Worm (Caenorhabditis elegans): Measurements from ENCODE around the gene C39D10.7.

Gene C39D10.7

DNA sequence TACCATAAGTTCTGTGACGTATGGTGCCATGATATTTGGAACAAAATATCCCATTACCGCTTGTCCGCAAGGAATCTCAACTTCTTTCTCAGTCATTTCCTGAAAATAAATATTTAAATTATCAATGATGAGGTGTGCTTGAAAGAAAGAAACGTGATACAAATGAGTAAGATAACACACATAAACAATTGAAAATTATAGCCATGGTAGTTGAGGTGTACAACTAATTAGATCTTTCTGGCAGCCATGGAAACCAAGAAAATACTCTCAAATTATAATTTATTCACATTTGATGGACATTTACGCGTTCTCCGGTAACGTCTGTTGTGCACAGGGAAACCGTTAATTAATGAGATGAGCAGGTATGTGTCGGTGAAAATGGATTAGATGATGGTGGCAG is 21.4 kb downstream of the C39D10.7 start, which contains the start of gene C39D10.5:
Gene C39D10.5, minus strand, starts transcription at position 101 of the 400 bp plus-strand sequence.
- TF ChIP-seq ztf-3 (GFP tag; optimal IDR thresholded peaks at IDR 0.05) = no peak
- no peak for TF ChIP-seq ceh-91 (GFP tag; IDR thresholded peaks at IDR 0.05)
- no peak for TF ChIP-seq tbx-9 (tag; optimal IDR thresholded peaks at IDR 0.05; ENCODE audit: borderline replicate concordance)
- no peak for TF ChIP-seq snpc-4 (GFP tag; optimal IDR thresholded peaks at IDR 0.05)
- TF ChIP-seq snpc-4 (tag; optimal IDR thresholded peaks at IDR 0.05) = no peak

DNA sequence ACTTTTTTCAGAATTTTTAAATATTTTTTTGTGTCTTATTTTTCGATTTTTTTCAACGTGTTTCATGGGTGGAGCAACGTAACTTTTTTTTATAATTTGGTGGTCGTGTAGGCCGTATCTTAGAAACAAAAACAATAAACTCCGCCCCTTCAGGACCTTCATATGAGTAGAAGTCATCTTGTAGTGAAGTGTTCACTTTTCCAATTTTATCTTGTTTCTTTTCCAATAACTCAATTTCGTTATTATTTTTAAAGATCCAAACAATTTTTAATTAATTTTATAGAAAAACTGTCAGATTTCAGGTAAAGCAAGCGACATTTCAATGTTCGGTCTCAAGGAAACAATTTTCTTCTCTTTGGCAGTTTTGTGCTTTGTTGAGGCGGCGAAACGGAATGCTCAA is 24.8 kb downstream of the C39D10.7 start, which contains the start of gene C39D10.2:
Gene C39D10.2, plus strand, starts transcription at position 301 of the 400 bp plus-strand sequence.
- TF ChIP-seq rpc-1 (optimal IDR thresholded peaks at IDR 0.05) = no peak
- TF ChIP-seq rpc-1 (tag; optimal IDR thresholded peaks at IDR 0.05) = no peak
- TF ChIP-seq B0035.1 (tag; optimal IDR thresholded peaks at IDR 0.05) = no peak

DNA sequence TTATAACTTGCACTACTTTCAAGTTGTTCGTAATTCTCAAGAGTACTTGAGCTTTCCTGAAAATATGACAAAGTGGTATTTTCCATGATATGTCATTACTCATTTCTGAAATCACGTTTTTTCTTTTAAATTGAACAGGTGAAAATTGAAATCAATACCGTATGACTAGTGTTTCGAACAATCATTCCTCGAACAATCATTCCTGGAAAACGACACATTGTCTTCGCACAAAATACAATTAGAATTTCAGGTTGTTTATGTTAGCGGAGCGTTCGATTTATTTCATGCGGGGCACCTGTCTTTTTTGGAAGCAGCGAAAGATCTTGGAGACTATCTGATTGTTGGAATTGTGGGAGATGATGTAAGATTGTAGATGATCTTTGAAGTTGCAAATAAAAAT is 27.5 kb downstream of the C39D10.7 start:
- no peak for TF ChIP-seq attf-3 (GFP tag; conservative IDR thresholded peaks at IDR 0.05)
- TF ChIP-seq tlf-1 (GFP tag; optimal IDR thresholded peaks at IDR 0.05) = no peak
- no peak for TF ChIP-seq B0019.2 (GFP tag; conservative IDR thresholded peaks at IDR 0.05)
- TF ChIP-seq lin-35 (GFP tag; optimal IDR thresholded peaks at IDR 0.05) = no peak
- TF ChIP-seq mcd-1 (GFP tag; IDR thresholded peaks at IDR 0.05) = no peak
- no peak for TF ChIP-seq snpc-4 (GFP tag; optimal IDR thresholded peaks at IDR 0.05)
- no peak for TF ChIP-seq snpc-4 (tag; optimal IDR thresholded peaks at IDR 0.05)
- TF ChIP-seq ztf-3 (GFP tag; optimal IDR thresholded peaks at IDR 0.05) = no peak
- TF ChIP-seq ets-4 (GFP tag; optimal IDR thresholded peaks at IDR 0.05) = no peak
- no peak for TF ChIP-seq ceh-58 (GFP tag; IDR thresholded peaks at IDR 0.05)
- no peak for TF ChIP-seq Y53G8AR.9 (GFP tag; conservative IDR thresholded peaks at IDR 0.05)
- TF ChIP-seq lsl-1 (GFP tag; optimal IDR thresholded peaks at IDR 0.05) = no peak
- TF ChIP-seq sea-2 (GFP tag; IDR thresholded peaks at IDR 0.05) = no peak
- no peak for TF ChIP-seq akir-1 (GFP tag; optimal IDR thresholded peaks at IDR 0.05)
- no peak for TF ChIP-seq ccch-3 (GFP tag; optimal IDR thresholded peaks at IDR 0.05)
- no peak for TF ChIP-seq chd-7 (tag; optimal IDR thresholded peaks at IDR 0.05)
- TF ChIP-seq nfya-2 (GFP tag; IDR thresholded peaks at IDR 0.05) = no peak
- no peak for TF ChIP-seq cebp-1 (GFP tag; IDR thresholded peaks at IDR 0.05)
- TF ChIP-seq cebp-1 (tag; optimal IDR thresholded peaks at IDR 0.05) = no peak

DNA sequence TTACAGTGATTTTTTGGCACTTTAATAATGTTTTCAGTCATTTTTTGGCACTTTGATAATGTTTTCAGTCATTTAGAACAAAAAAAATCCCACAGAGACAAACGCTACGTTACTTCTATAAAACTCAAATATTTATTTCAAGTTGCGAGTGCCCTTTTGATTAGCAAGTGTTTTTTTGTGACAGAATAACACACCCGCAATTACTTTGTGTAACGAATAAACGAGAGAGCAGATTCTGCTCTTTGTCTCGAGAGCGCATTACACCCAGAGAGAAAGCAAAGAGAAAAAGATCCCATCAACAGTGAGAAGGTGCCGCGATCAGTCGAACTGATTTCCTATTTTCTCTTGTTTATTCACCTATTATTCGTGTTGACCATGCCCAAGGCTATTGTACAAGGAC is 29.7 kb downstream of the C39D10.7 start, which contains the start of gene pcyt-2.2:
Gene pcyt-2.2, plus strand, starts transcription at position 301 of the 400 bp plus-strand sequence.
- no peak for TF ChIP-seq ztf-6 (GFP tag; IDR thresholded peaks at IDR 0.05)
- TF ChIP-seq let-607 (tag; optimal IDR thresholded peaks at IDR 0.05) = no peak
- no peak for TF ChIP-seq B0261.1 (tag; optimal IDR thresholded peaks at IDR 0.05)
- no peak for TF ChIP-seq snpc-4 (GFP tag; optimal IDR thresholded peaks at IDR 0.05)
- no peak for TF ChIP-seq snpc-4 (tag; optimal IDR thresholded peaks at IDR 0.05)
- TF ChIP-seq egrh-3 (GFP tag; IDR thresholded peaks at IDR 0.05) = no peak
- no peak for TF ChIP-seq hmg-20 (GFP tag; IDR thresholded peaks at IDR 0.05)
- no peak for TF ChIP-seq atf-7 (tag; optimal IDR thresholded peaks at IDR 0.05)
- TF ChIP-seq ekl-4 (GFP tag; IDR thresholded peaks at IDR 0.05) = no peak
- no peak for TF ChIP-seq F37B4.10 (GFP tag; IDR thresholded peaks at IDR 0.05)
- TF ChIP-seq ceh-58 (GFP tag; IDR thresholded peaks at IDR 0.05) = no peak
- TF ChIP-seq somi-1 (GFP tag; optimal IDR thresholded peaks at IDR 0.05) = no peak

DNA sequence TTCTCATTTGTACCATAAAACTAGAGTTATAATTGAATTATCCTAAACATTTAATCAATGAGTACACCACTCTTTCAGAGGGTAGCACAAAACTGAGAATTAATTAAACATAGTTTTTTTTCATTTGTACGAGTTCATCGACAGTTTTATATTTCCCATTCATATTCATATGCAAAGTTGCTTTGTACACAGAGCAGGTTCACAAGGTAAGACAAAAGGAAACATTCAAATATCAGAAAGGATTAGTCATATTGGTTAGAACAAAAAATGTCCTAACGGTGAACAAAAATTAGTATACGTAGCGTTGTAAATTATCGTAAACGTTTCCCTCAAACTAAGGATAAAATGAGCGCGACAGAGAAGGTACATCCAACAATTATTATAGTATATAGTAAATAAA is 32.4 kb downstream of the C39D10.7 start:
- TF ChIP-seq T07F8.4 (tag; optimal IDR thresholded peaks at IDR 0.05) = no peak
- no peak for TF ChIP-seq rpc-1 (optimal IDR thresholded peaks at IDR 0.05)
- TF ChIP-seq rpc-1 (tag; optimal IDR thresholded peaks at IDR 0.05) = no peak
- no peak for TF ChIP-seq nhr-120 (GFP tag; IDR thresholded peaks at IDR 0.05)
- TF ChIP-seq F57A8.1 (GFP tag; optimal IDR thresholded peaks at IDR 0.05) = no peak
- TF ChIP-seq dpl-1 (GFP tag; optimal IDR thresholded peaks at IDR 0.05) = no peak
- TF ChIP-seq hlh-26 (GFP tag; conservative IDR thresholded peaks at IDR 0.05) = no peak
- TF ChIP-seq hrde-1 (tag; optimal IDR thresholded peaks at IDR 0.05; ENCODE audit: borderline replicate concordance) = no peak
- no peak for TF ChIP-seq attf-3 (GFP tag; conservative IDR thresholded peaks at IDR 0.05)
- no peak for TF ChIP-seq C17E4.6 (GFP tag; IDR thresholded peaks at IDR 0.05)
- no peak for TF ChIP-seq tlf-1 (GFP tag; optimal IDR thresholded peaks at IDR 0.05)
- TF ChIP-seq unc-130 (GFP tag; optimal IDR thresholded peaks at IDR 0.05) = no peak
